Worm (Caenorhabditis elegans) whole organism, midembryonic: ENCODE data around the gene C25G4.8.

Source experiments
- T22C8.4 ChIP-seq: fragments of 200-800 bp; sonication (Bioruptor generic); IDR thresholded peaks from 2 replicates; pipeline ENCODE4 v1.3.6; 2022; ENCODE audit warnings: missing genetic modification characterization, missing compliant biosample characterization
- cog-1 ChIP-seq: sonication (generic microtip); optimal IDR thresholded peaks from 2 replicates; lab custom pipeline; 2016; ENCODE audit warnings: missing genetic modification characterization, missing compliant biosample characterization
- flt-1 ChIP-seq: fragments of 200-800 bp; sonication (Bioruptor generic); IDR thresholded peaks from 2 replicates; pipeline ENCODE4 v1.3.6; 2022; ENCODE audit warnings: missing genetic modification characterization, missing compliant biosample characterization
- klf-2 ChIP-seq: fragments of 200-800 bp; sonication (Bioruptor generic); conservative IDR thresholded peaks from 2 replicates; pipeline ENCODE4 v1.3.6; 2022; ENCODE audit warnings: missing genetic modification reagents, missing genetic modification characterization, missing compliant biosample characterization
- med-1 ChIP-seq: sonication (generic microtip); optimal IDR thresholded peaks from 2 replicates; lab custom pipeline; 2017; ENCODE audit warnings: missing genetic modification characterization, mild to moderate bottlenecking, missing compliant biosample characterization, antibody characterized with exemption, missing genetic modification reagents; ENCODE audit not compliant: insufficient read depth
- ref-1 ChIP-seq: fragments of 200-800 bp; sonication (Bioruptor generic); conservative IDR thresholded peaks from 2 replicates; pipeline ENCODE4 v1.3.6; 2022; ENCODE audit warnings: missing genetic modification reagents, missing genetic modification characterization, missing compliant biosample characterization
- tab-1 ChIP-seq: fragments of 200-800 bp; sonication (Bioruptor generic); IDR thresholded peaks from 2 replicates; pipeline ENCODE4 v1.3.6; 2022; ENCODE audit warnings: missing genetic modification characterization, missing compliant biosample characterization
- ztf-23 ChIP-seq: fragments of 200-800 bp; sonication (Bioruptor generic); IDR thresholded peaks from 2 replicates; pipeline ENCODE4 v1.3.6; 2022; ENCODE audit warnings: missing genetic modification reagents, missing genetic modification characterization, missing compliant biosample characterization
- ztf-29 ChIP-seq: fragments of 200-800 bp; sonication (Bioruptor generic); IDR thresholded peaks from 2 replicates; pipeline ENCODE4 v1.3.6; 2022; ENCODE audit warnings: missing genetic modification reagents, missing genetic modification characterization, missing compliant biosample characterization

The C25G4.8 gene

ce11 chrIV:12441715-12442114 lies 21.6 kb downstream of the C25G4.8 start, which contains the start of gene C25G4.17:
C25G4.17 (plus strand) TSS chrIV:12442015.
- TF ChIP-seq med-1 (GFP tag; lab: Kevin White, UChicago) (no peak), klf-2 (no peak), ref-1 (GFP tag; lab: Robert Waterston, UW) (no peak), tab-1 (GFP tag; lab: Robert Waterston, UW) (no peak), T22C8.4 (no peak), ztf-29 (no peak), ztf-23 (GFP tag; lab: Robert Waterston, UW) (no peak), flt-1 (no peak)

- no peak for TF ChIP-seq flt-1
- no peak for TF ChIP-seq ztf-29
- TF ChIP-seq cog-1 (tag; lab: Kevin White, UChicago): no peak
- TF ChIP-seq klf-2: no peak
- TF ChIP-seq ztf-23 (GFP tag; lab: Robert Waterston, UW): no peak
- no peak for TF ChIP-seq med-1 (GFP tag; lab: Kevin White, UChicago)
- TF ChIP-seq ref-1 (GFP tag; lab: Robert Waterston, UW): no peak
Measured at ce11 chrIV:12438359-12438758, 24.9 kb downstream of the C25G4.8 start, which contains the start of gene clec-185. clec-185 (plus strand) TSS chrIV:12438659.

DNA sequence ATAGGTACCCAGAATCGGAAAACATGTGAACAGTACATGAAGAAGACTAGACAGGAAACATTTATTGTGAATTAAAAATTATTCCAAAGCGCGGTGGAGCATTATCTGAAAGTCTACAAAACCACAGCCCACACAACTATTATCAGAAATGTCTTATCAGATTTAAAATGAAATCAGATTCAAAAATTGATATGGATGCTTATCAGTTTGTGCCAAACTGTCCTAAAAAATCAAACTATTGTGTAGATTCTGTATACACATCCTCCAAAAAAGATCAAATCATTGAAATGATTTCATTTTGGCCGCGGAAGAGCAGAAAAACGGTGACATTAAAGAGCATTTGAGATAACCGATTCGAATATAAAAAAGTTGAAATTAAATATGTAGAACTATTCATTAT lies 27.8 kb downstream of the C25G4.8 start, which contains the start of gene irg-4:
Gene irg-4, plus strand, starts transcription at position 392 of the 400 bp plus-strand sequence.
- TF ChIP-seq cog-1 (tag; lab: Kevin White, UChicago) (no peak), klf-2 (no peak), flt-1 (no peak), T22C8.4 (no peak), tab-1 (GFP tag; lab: Robert Waterston, UW) (no peak), ref-1 (GFP tag; lab: Robert Waterston, UW) (no peak), med-1 (GFP tag; lab: Kevin White, UChicago) (no peak), ztf-29 (no peak), ztf-23 (GFP tag; lab: Robert Waterston, UW) (no peak)

DNA sequence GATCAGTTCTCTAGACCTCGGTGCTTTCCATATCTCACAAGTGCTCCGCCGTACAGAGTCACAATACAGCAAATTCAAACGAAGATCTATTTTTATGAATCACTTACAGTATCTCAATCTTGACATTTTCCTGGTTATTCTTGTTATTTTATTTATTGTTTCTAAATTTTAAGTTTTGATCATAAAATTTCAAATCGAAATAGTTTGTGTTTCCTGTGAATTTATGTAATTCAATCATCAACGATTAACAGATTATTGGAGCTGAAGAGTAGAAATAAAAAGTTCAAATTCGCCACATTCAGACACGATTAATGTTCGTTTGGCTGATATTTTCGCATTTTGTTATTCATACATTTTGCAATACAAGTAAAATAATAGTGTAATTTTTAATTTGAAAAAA lies 30.9 kb downstream of the C25G4.8 start, which contains the start of gene clec-184:
Gene clec-184, plus strand, starts transcription at position 301 of the 400 bp plus-strand sequence.
- TF ChIP-seq cog-1 (tag; lab: Kevin White, UChicago) (no peak), ztf-29 (no peak), tab-1 (GFP tag; lab: Robert Waterston, UW) (no peak)

DNA sequence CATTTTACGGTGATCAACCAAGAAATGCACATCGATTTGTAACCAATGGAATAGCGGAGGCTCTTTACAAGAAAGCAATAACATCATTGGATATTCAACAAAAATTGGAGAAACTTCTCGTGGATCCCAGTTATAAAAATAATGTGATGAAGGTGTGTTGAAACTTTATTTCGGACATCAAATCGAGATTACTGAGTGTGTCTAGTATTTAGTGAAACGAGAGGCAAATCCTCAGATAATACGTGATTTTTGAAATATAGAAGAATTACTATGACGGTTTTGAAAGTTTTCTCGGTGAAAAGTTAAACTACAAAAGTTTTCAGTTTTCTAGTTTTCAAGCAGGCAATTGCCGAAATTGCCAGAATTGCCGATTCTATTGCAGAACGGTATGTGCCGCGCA lies 31.5 kb downstream of the C25G4.8 start:
- no peak for TF ChIP-seq klf-2

ce11 chrIV:12429504-12429903 lies 33.8 kb downstream of the C25G4.8 start:
- TF ChIP-seq T22C8.4 (no peak), cog-1 (tag; lab: Kevin White, UChicago) (no peak), ztf-23 (GFP tag; lab: Robert Waterston, UW) (no peak), tab-1 (GFP tag; lab: Robert Waterston, UW) (no peak), ref-1 (GFP tag; lab: Robert Waterston, UW) (no peak)

ce11 chrIV:12428467-12428866 lies 34.8 kb downstream of the C25G4.8 start, which contains the start of gene col-130:
col-130 (minus strand) TSS chrIV:12428516.
- TF ChIP-seq ref-1 (GFP tag; lab: Robert Waterston, UW) (no peak), ztf-29 (no peak), flt-1 (no peak), T22C8.4 (no peak), tab-1 (GFP tag; lab: Robert Waterston, UW) (no peak), cog-1 (tag; lab: Kevin White, UChicago) (no peak), klf-2 (no peak), med-1 (GFP tag; lab: Kevin White, UChicago) (no peak), ztf-23 (GFP tag; lab: Robert Waterston, UW) (no peak)

DNA sequence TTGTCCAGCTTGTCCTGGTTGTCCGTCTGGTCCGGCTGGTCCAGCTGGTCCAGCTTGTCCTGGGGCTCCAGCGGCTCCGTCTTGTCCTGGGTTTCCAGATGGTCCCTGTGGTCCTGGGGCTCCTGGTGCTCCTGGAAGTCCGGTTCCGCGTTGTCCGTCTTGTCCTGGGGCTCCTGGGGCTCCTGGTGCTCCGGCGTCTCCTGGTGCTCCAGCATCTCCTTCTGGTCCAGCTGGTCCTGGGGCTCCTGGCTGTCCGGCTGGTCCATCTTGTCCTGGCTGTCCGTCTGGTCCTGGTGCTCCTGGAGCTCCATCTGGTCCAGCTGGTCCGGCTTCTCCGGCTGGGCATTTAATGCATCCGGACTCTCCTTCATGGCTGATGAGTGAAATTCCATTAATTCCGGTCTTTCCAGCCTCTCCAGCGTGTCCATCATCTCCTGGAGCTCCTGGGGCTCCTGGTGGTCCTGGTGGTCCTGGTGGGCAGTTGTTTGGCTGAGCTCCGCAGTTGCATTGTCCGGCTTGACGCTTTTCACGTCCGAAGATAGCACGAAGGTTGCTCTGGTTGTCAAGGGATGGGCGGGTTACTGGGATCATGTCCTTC lies 35.5 kb downstream of the C25G4.8 start:
- 0 out of 2 replicates have a peak, but pooled peaks have one; percentile 31 for TF ChIP-seq tab-1 (GFP tag; lab: Robert Waterston, UW)
- TF ChIP-seq T22C8.4: no peak
- 0 out of 2 replicates have a peak, but pooled peaks have one; percentile 10 for TF ChIP-seq klf-2

DNA sequence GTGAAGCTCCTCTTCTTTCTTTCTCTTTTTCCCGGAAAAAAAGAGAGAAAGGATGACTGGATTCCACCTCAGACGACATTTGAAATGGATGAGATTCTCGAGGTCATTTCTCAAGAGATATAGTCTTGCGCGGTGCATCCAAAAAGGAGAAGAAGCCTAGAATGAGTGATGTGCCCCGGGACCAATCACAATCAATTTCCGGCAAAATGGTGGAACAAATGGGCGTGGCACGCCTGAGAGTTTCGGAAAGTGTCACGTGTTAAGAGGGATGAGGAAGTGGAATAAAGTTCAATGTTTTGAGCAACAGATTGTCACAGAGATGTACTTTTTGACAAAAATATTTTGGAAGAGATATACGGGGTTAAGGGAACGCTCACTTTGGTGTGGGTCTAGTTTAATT lies 37.7 kb downstream of the C25G4.8 start:
- TF ChIP-seq ztf-23 (GFP tag; lab: Robert Waterston, UW) (no peak), tab-1 (GFP tag; lab: Robert Waterston, UW) (no peak)

ce11 chrIV:12420455-12420854 lies 42.8 kb downstream of the C25G4.8 start, which contains the start of gene ugt-65:
ugt-65 (plus strand) TSS chrIV:12420683.
- TF ChIP-seq ztf-29 (no peak), med-1 (GFP tag; lab: Kevin White, UChicago) (no peak), ztf-23 (GFP tag; lab: Robert Waterston, UW) (no peak), tab-1 (GFP tag; lab: Robert Waterston, UW) (no peak), ref-1 (GFP tag; lab: Robert Waterston, UW) (no peak), cog-1 (tag; lab: Kevin White, UChicago) (no peak), flt-1 (no peak), klf-2 (no peak)

DNA sequence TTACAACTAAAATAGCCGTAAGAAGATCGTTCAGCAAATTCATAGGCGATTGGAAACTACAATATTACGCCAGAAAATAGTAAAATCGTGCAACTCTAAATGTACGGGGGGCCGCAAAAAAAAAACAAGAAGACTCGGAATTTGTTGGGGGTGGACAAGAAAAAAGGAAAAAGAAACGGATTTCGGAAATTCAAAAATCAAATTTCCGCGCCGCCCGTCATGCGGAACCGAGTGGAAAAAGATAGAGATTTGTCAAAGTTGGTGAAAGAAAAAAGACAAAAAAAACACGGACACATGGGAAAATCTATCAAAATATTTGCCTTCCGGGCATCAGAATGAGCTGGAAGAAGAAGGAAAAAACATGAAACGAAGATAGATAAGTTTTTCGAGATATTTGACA lies 44.0 kb downstream of the C25G4.8 start:
- TF ChIP-seq flt-1 (no peak), ref-1 (GFP tag; lab: Robert Waterston, UW) (no peak), cog-1 (tag; lab: Kevin White, UChicago) (no peak), ztf-23 (GFP tag; lab: Robert Waterston, UW) (no peak), med-1 (GFP tag; lab: Kevin White, UChicago) (no peak), tab-1 (GFP tag; lab: Robert Waterston, UW) (no peak), ztf-29 (no peak), klf-2 (no peak), T22C8.4 (no peak)
